Worm (Caenorhabditis elegans) whole organism, L1 larva: ENCODE data around the gene T21B4.15.
"Not testable (repeated sequence)": the region's sequence is repeated elsewhere in the genome, so short reads cannot be mapped to it uniquely, and the experiment has no call there.

Source experiments
- C16A3.4 ChIP-seq: fragments of 150-350 bp; optimal IDR thresholded peaks from 2 replicates; lab custom pipeline; 2014; ENCODE audit warnings: missing biosample characterization, missing genetic modification characterization
- C34B4.2 ChIP-seq: sonication (generic microtip); optimal IDR thresholded peaks from 2 replicates; lab custom pipeline; 2017; ENCODE audit warnings: mild to moderate bottlenecking, missing genetic modification characterization, missing compliant biosample characterization
- alr-1 ChIP-seq: fragments of 200-800 bp; sonication (Bioruptor generic); optimal IDR thresholded peaks from 2 replicates; lab custom pipeline; 2018; ENCODE audit warnings: borderline replicate concordance, mild to moderate bottlenecking, missing genetic modification characterization, missing compliant biosample characterization
- aly-2 ChIP-seq: fragments of 150-350 bp; optimal IDR thresholded peaks from 2 replicates; lab custom pipeline; 2014; ENCODE audit warnings: missing biosample characterization, missing genetic modification characterization
- ama-1 ChIP-seq: fragments of 150-350 bp; optimal IDR thresholded peaks from 2 replicates; lab custom pipeline; 2014
- ces-1 ChIP-seq: fragments of 150-350 bp; optimal IDR thresholded peaks from 2 replicates; lab custom pipeline; 2014; ENCODE audit warnings: missing biosample characterization, missing genetic modification reagents, missing genetic modification characterization
- dsc-1 ChIP-seq: sonication (generic microtip); optimal IDR thresholded peaks from 2 replicates; lab custom pipeline; 2016; ENCODE audit warnings: mild to moderate bottlenecking, missing genetic modification characterization, missing compliant biosample characterization
- efl-1 ChIP-seq, 4 experiments: fragments of 150-350 bp; optimal IDR thresholded peaks in 3 of 4; peaks in 1 of 4; 1 replicate in 1 of 4; 2 replicates in 3 of 4; lab custom pipeline; 2014; ENCODE audit warnings: missing biosample characterization in 2 of 4, missing genetic modification characterization in 2 of 4, missing genetic modification reagents in 2 of 4
- elt-2 ChIP-seq: sonication (generic microtip); optimal IDR thresholded peaks from 2 replicates; lab custom pipeline; 2016; ENCODE audit warnings: missing genetic modification characterization, mild to moderate bottlenecking, inconsistent platforms, missing compliant biosample characterization, missing genetic modification reagents
- elt-3 ChIP-seq, 6 experiments: fragments of 150-350 bp in 1 of 6; sonication (generic microtip); optimal IDR thresholded peaks; 2 replicates each; lab custom pipeline; 2017 to 2018; ENCODE audit warnings: missing biosample characterization in 6 of 6, missing genetic modification characterization in 6 of 6, inconsistent platforms in 1 of 6
- jun-1 ChIP-seq: fragments of 150-350 bp; optimal IDR thresholded peaks from 2 replicates; lab custom pipeline; 2014; ENCODE audit warnings: missing biosample characterization, missing genetic modification reagents, missing genetic modification characterization
- lin-14 ChIP-seq: fragments of 200-800 bp; sonication (Bioruptor generic); optimal IDR thresholded peaks from 2 replicates; lab custom pipeline; 2018; ENCODE audit warnings: mild to moderate bottlenecking, missing genetic modification characterization, moderate library complexity, missing compliant biosample characterization
- lin-39 ChIP-seq: fragments of 150-350 bp; optimal IDR thresholded peaks from 2 replicates; lab custom pipeline; 2014; ENCODE audit warnings: missing biosample characterization, missing genetic modification reagents, missing genetic modification characterization
- mab-9 ChIP-seq: fragments of 200-800 bp; sonication (Bioruptor generic); IDR thresholded peaks from 2 replicates; pipeline ENCODE4 v1.3.6; 2022; ENCODE audit warnings: missing genetic modification reagents, missing genetic modification characterization, missing compliant biosample characterization
- mdl-1 ChIP-seq, 2 experiments: fragments of 150-350 bp; optimal IDR thresholded peaks; 2 replicates each; lab custom pipeline; 2014 to 2017; ENCODE audit warnings: missing biosample characterization in 2 of 2, missing genetic modification characterization in 2 of 2, inconsistent platforms in 1 of 2
- nhr-28 ChIP-seq: fragments of 150-350 bp; optimal IDR thresholded peaks from 2 replicates; lab custom pipeline; 2014; ENCODE audit warnings: missing biosample characterization, missing genetic modification characterization
- nhr-76 ChIP-seq: sonication (generic microtip); optimal IDR thresholded peaks from 2 replicates; lab custom pipeline; 2017; ENCODE audit warnings: missing biosample characterization, missing genetic modification characterization
- nhr-77 ChIP-seq: fragments of 150-350 bp; optimal IDR thresholded peaks from 2 replicates; lab custom pipeline; 2014; ENCODE audit warnings: missing biosample characterization, missing genetic modification characterization
- nhr-85 ChIP-seq: sonication (generic microtip); peaks from one replicate; lab custom pipeline; 2016; ENCODE audit warnings: missing genetic modification characterization, inconsistent platforms, missing compliant biosample characterization
- pax-3 ChIP-seq: fragments of 200-800 bp; sonication (Bioruptor generic); optimal IDR thresholded peaks from 2 replicates; lab custom pipeline; 2018; ENCODE audit warnings: mild to moderate bottlenecking, missing genetic modification characterization, moderate library complexity, missing compliant biosample characterization
- snu-23 ChIP-seq: sonication (generic microtip); optimal IDR thresholded peaks from 2 replicates; lab custom pipeline; 2016; ENCODE audit warnings: missing genetic modification characterization, missing compliant biosample characterization
- swsn-7 ChIP-seq: sonication (generic microtip); optimal IDR thresholded peaks from 2 replicates; lab custom pipeline; 2016; ENCODE audit warnings: missing genetic modification characterization, missing compliant biosample characterization
- tbx-2 ChIP-seq: sonication (generic microtip); optimal IDR thresholded peaks from 2 replicates; lab custom pipeline; 2016; ENCODE audit warnings: missing genetic modification characterization, missing compliant biosample characterization
- tlp-1 ChIP-seq: fragments of 150-350 bp; optimal IDR thresholded peaks from 2 replicates; lab custom pipeline; 2014; ENCODE audit warnings: missing biosample characterization, missing genetic modification characterization
- ztf-11 ChIP-seq, 2 experiments: sonication (generic microtip); optimal IDR thresholded peaks; 2 replicates each; lab custom pipeline; 2016 to 2017; ENCODE audit warnings: missing genetic modification characterization in 2 of 2, missing biosample characterization in 1 of 2, missing compliant biosample characterization in 1 of 2
- ztf-4 ChIP-seq: fragments of 150-350 bp; optimal IDR thresholded peaks from 2 replicates; lab custom pipeline; 2014; ENCODE audit warnings: missing biosample characterization, missing genetic modification characterization

The T21B4.15 gene

ce11 chrII:12530958-12531357, 41.0 kb downstream of the T21B4.15 start, which contains the start of gene srx-120:
Gene srx-120 (plus strand): TSS chrII:12531258.
- TF ChIP-seq ama-1 (no peak), tbx-2 (no peak), ztf-4 (tag; lab: Kevin White, UChicago) (no peak), mab-9 (GFP tag; lab: Robert Waterston, UW) (no peak), ces-1 (GFP tag; lab: Kevin White, UChicago) (no peak), C16A3.4 (tag; lab: Kevin White, UChicago) (no peak), alr-1 (tag; lab: Kevin White, UChicago) (no peak), ztf-11 (tag; optimal IDR thresholded peaks at IDR 0.05; lab: Kevin White, UChicago) (no peak), elt-2 (tag; lab: Kevin White, UChicago) (no peak), nhr-77 (tag; lab: Kevin White, UChicago) (no peak)

- TF ChIP-seq dsc-1 (tag; lab: Kevin White, UChicago) (peak; percentile 64), jun-1 (tag; lab: Kevin White, UChicago) (no peak), nhr-85 (tag; lab: Kevin White, UChicago) (no peak), mdl-1 (tag; optimal IDR thresholded peaks at IDR 0.05; lab: Kevin White, UChicago) (no peak), lin-39 (tag; lab: Kevin White, UChicago) (no peak), swsn-7 (tag; lab: Kevin White, UChicago) (no peak)
- TF ChIP-seq, all 84 proteins: peak for 1
Measured at ce11 chrII:12535297-12535803, 45.3 kb downstream of the T21B4.15 start, which contains the start of gene nimk-1. Gene nimk-1 (plus strand): TSS chrII:12535753.

DNA sequence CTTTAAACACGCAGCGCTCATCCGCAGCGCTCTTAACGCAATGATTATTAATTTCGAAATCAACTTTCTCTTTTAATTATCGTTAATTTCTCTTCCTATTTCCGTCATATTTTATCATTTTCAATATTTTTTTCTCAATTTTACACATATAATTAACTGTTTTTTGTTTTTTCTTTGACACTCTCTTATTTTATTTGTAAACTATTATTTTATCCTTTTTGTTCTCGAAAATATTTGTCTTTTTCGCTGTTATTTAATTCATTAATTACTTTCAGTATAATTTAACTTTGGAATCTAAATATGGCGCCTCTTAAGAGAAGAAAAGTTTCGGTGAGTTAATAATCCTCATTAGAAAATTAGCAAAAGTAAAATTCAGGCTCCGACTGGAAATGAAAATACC, 46.2 kb downstream of the T21B4.15 start, which contains the start of gene F49C5.3:
TSS of gene F49C5.3 (plus strand) at position 301 of the 400 bp plus-strand sequence.
- TF ChIP-seq nhr-76 (tag; lab: Kevin White, UChicago); dsc-1 (tag; lab: Kevin White, UChicago); snu-23 (GFP tag; lab: Kevin White, UChicago): not testable (repeated sequence)

DNA sequence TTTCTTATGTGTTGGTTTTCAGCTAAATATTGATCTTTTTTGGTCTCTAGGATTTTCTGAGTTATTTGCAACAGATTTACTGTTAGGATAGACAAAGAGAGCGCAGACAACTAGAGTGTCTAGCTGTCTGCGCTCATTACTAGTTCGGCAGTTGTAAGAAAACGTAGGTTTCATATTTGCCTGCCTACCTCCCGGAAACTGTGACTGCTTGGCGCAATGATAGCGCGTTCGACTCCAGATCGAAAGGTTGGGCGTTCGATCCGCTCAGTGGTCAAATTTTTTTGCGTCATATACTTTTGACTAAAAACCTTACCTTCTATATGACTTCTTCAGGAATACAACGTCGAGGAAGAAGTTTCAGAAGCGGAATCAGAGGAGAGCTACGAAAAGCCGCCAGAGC, 49.4 kb downstream of the T21B4.15 start:
- TF ChIP-seq C34B4.2 (no peak), pax-3 (tag; lab: Kevin White, UChicago) (no peak), elt-3 (tag; optimal IDR thresholded peaks at IDR 0.05; lab: Kevin White, UChicago) (no peak), nhr-28 (tag; lab: Kevin White, UChicago) (no peak), aly-2 (tag; lab: Kevin White, UChicago) (no peak), mdl-1 (tag; optimal IDR thresholded peaks at IDR 0.05; lab: Kevin White, UChicago) (no peak), lin-14 (GFP tag; lab: Kevin White, UChicago) (no peak), tlp-1 (tag; lab: Kevin White, UChicago) (no peak), mab-9 (GFP tag; lab: Robert Waterston, UW) (no peak), efl-1 (optimal IDR thresholded peaks at IDR 0.05; lab: Kevin White, UChicago) (no peak), efl-1 (GFP tag; optimal IDR thresholded peaks at IDR 0.05 in 1 of 2; lab: Kevin White, UChicago) (no peak)
